Fruit fly (Drosophila melanogaster) whole organism, embryonic: Measurements from ENCODE around the gene Atf3.

Experiments used
- Atf6 ChIP-seq: fragments of 200-800 bp; sonication (Bioruptor generic); IDR thresholded peaks from 2 replicates; pipeline ENCODE4 v1.3.6; 2022; ENCODE audit warnings: missing biosample characterization, missing genetic modification characterization
- Bdp1 ChIP-seq: fragments of 200-800 bp; sonication (Bioruptor generic); optimal IDR thresholded peaks from 3 replicates; lab custom pipeline; 2016; ENCODE audit warnings: missing biosample characterization, missing genetic modification characterization
- CG11398 ChIP-seq: fragments of 200-800 bp; sonication (Bioruptor generic); optimal IDR thresholded peaks from 2 replicates; lab custom pipeline; 2016; ENCODE audit warnings: missing biosample characterization, missing genetic modification characterization
- CG13424 ChIP-seq: fragments of 200-800 bp; sonication (Bioruptor generic); optimal IDR thresholded peaks from 2 replicates; lab custom pipeline; 2019; ENCODE audit warnings: missing biosample characterization, mild to moderate bottlenecking, missing genetic modification characterization, moderate library complexity
- CG13624 ChIP-seq: fragments of 200-800 bp; sonication (Bioruptor generic); optimal IDR thresholded peaks from 2 replicates; lab custom pipeline; 2016; ENCODE audit warnings: missing biosample characterization, missing genetic modification characterization
- CG15073 ChIP-seq: fragments of 200-800 bp; sonication (Bioruptor generic); optimal IDR thresholded peaks from 2 replicates; lab custom pipeline; 2016; ENCODE audit warnings: missing biosample characterization, missing genetic modification characterization
- CG15479 ChIP-seq: fragments of 200-800 bp; sonication (Bioruptor generic); optimal IDR thresholded peaks from 3 replicates; lab custom pipeline; 2019; ENCODE audit warnings: missing biosample characterization, mild to moderate bottlenecking, missing genetic modification characterization, moderate library complexity
- CG16779 ChIP-seq: fragments of 200-800 bp; sonication (Bioruptor generic); IDR thresholded peaks from 2 replicates; pipeline ENCODE4 v1.3.6; 2022; ENCODE audit warnings: missing biosample characterization, missing genetic modification characterization
- CG16815 ChIP-seq: fragments of 200-800 bp; sonication (Bioruptor generic); optimal IDR thresholded peaks from 3 replicates; lab custom pipeline; 2017; ENCODE audit warnings: missing biosample characterization, mild to moderate bottlenecking, missing genetic modification characterization
- CG17802 ChIP-seq: fragments of 200-800 bp; sonication (Bioruptor generic); optimal IDR thresholded peaks from 2 replicates; lab custom pipeline; 2018; ENCODE audit warnings: missing biosample characterization, mild to moderate bottlenecking, missing genetic modification characterization, moderate library complexity
- CG2120 ChIP-seq: fragments of 200-800 bp; sonication (Bioruptor generic); optimal IDR thresholded peaks from 3 replicates; lab custom pipeline; 2016; ENCODE audit warnings: missing biosample characterization, missing genetic modification characterization
- CG33557 ChIP-seq: fragments of 200-800 bp; sonication (Bioruptor generic); optimal IDR thresholded peaks from 2 replicates; lab custom pipeline; 2019; ENCODE audit warnings: missing biosample characterization, mild to moderate bottlenecking, missing genetic modification characterization, moderate library complexity
- CG3838 ChIP-seq: fragments of 200-800 bp; sonication (Bioruptor generic); optimal IDR thresholded peaks from 3 replicates; lab custom pipeline; 2016; ENCODE audit warnings: missing biosample characterization, missing genetic modification characterization
- CG6813 ChIP-seq: fragments of 200-800 bp; sonication (Bioruptor generic); optimal IDR thresholded peaks from 2 replicates; lab custom pipeline; 2017; ENCODE audit warnings: missing biosample characterization, missing genetic modification characterization, mild to moderate bottlenecking, moderate library complexity, missing genetic modification reagents
- CG7556 ChIP-seq: fragments of 200-800 bp; sonication (Bioruptor generic); optimal IDR thresholded peaks from 2 replicates; lab custom pipeline; 2017; ENCODE audit warnings: missing biosample characterization, mild to moderate bottlenecking, missing genetic modification characterization
- CG7745 ChIP-seq: fragments of 200-800 bp; sonication (Bioruptor generic); optimal IDR thresholded peaks from 2 replicates; lab custom pipeline; 2018; ENCODE audit warnings: missing biosample characterization, mild to moderate bottlenecking, missing genetic modification characterization, moderate library complexity
- CG8944 ChIP-seq: fragments of 200-800 bp; sonication (Bioruptor generic); optimal IDR thresholded peaks from 3 replicates; lab custom pipeline; 2016; ENCODE audit warnings: missing biosample characterization, missing genetic modification characterization
- CG9876 ChIP-seq: fragments of 200-800 bp; sonication (Bioruptor generic); optimal IDR thresholded peaks from 2 replicates; lab custom pipeline; 2016; ENCODE audit warnings: missing biosample characterization, missing genetic modification characterization
- CrebB ChIP-seq: fragments of 200-800 bp; sonication (Bioruptor generic); optimal IDR thresholded peaks from 3 replicates; lab custom pipeline; 2018; ENCODE audit warnings: missing biosample characterization, mild to moderate bottlenecking, missing genetic modification characterization
- Doc2 ChIP-seq: fragments of 200-800 bp; sonication (Bioruptor generic); IDR thresholded peaks from 2 replicates; pipeline ENCODE4 v1.3.6; 2022; ENCODE audit warnings: missing biosample characterization, missing genetic modification characterization
- Drgx ChIP-seq: fragments of 200-800 bp; sonication (Bioruptor generic); IDR thresholded peaks from 2 replicates; pipeline ENCODE4 v1.3.6; 2022; ENCODE audit warnings: missing biosample characterization, missing genetic modification characterization
- H15 ChIP-seq: fragments of 200-800 bp; sonication (Bioruptor generic); IDR thresholded peaks from 3 replicates; pipeline ENCODE4 v1.3.6; 2022; ENCODE audit warnings: missing biosample characterization, missing genetic modification characterization
- HLH3B ChIP-seq: fragments of 200-800 bp; sonication (Bioruptor generic); IDR thresholded peaks from 2 replicates; pipeline ENCODE4 v1.3.6; 2022; ENCODE audit warnings: missing biosample characterization, missing genetic modification characterization
- Hmx ChIP-seq: fragments of 200-800 bp; sonication (Bioruptor generic); optimal IDR thresholded peaks from 2 replicates; lab custom pipeline; 2016; ENCODE audit warnings: missing biosample characterization, missing genetic modification characterization
- Mes4 ChIP-seq: fragments of 200-800 bp; sonication (Bioruptor generic); optimal IDR thresholded peaks from 2 replicates; lab custom pipeline; 2016; ENCODE audit warnings: missing biosample characterization, missing genetic modification characterization
- Spps ChIP-seq: fragments of 200-800 bp; sonication (Bioruptor generic); optimal IDR thresholded peaks from 2 replicates; lab custom pipeline; 2018; ENCODE audit warnings: missing biosample characterization, mild to moderate bottlenecking, missing genetic modification characterization
- Ssrp ChIP-seq: fragments of 200-800 bp; sonication (Bioruptor generic); optimal IDR thresholded peaks from 2 replicates; lab custom pipeline; 2018; ENCODE audit warnings: missing biosample characterization, mild to moderate bottlenecking, missing genetic modification characterization, moderate library complexity
- bbx ChIP-seq: fragments of 200-800 bp; sonication (Bioruptor generic); IDR thresholded peaks from 2 replicates; pipeline ENCODE4 v1.3.6; 2022; ENCODE audit warnings: missing biosample characterization, missing genetic modification characterization; ENCODE audit not compliant: partially characterized antibody
- bigmax ChIP-seq: fragments of 200-800 bp; sonication (Bioruptor generic); optimal IDR thresholded peaks from 2 replicates; lab custom pipeline; 2018; ENCODE audit warnings: missing biosample characterization, mild to moderate bottlenecking, missing genetic modification characterization
- btn ChIP-seq: fragments of 200-800 bp; sonication (Bioruptor generic); optimal IDR thresholded peaks from 2 replicates; lab custom pipeline; 2016; ENCODE audit warnings: missing biosample characterization, missing genetic modification characterization
- cas ChIP-seq: fragments of 200-800 bp; sonication (Bioruptor generic); IDR thresholded peaks from 2 replicates; pipeline ENCODE4 v1.3.6; 2022; ENCODE audit warnings: missing biosample characterization, missing genetic modification characterization
- caup ChIP-seq: fragments of 200-800 bp; sonication (Bioruptor generic); optimal IDR thresholded peaks from 3 replicates; lab custom pipeline; 2017; ENCODE audit warnings: missing biosample characterization, mild to moderate bottlenecking, missing genetic modification characterization, moderate library complexity; ENCODE audit not compliant: severe bottlenecking
- chif ChIP-seq, 2 experiments: fragments of 200-800 bp; sonication (Bioruptor generic); optimal IDR thresholded peaks; 3 replicates each; lab custom pipeline; 2016; ENCODE audit warnings: missing biosample characterization in 2 of 2, missing genetic modification characterization in 2 of 2
- dmrt11E ChIP-seq: fragments of 200-800 bp; sonication (Bioruptor generic); optimal IDR thresholded peaks from 3 replicates; lab custom pipeline; 2018; ENCODE audit warnings: missing biosample characterization, mild to moderate bottlenecking, missing genetic modification characterization, moderate library complexity
- dysf ChIP-seq: fragments of 200-800 bp; sonication (Bioruptor generic); IDR thresholded peaks from 3 replicates; pipeline ENCODE4 v1.3.6; 2022; ENCODE audit warnings: missing biosample characterization, missing genetic modification characterization
- en ChIP-seq: fragments of 200-800 bp; sonication (Bioruptor generic); optimal IDR thresholded peaks from 2 replicates; lab custom pipeline; 2016; ENCODE audit warnings: missing biosample characterization, missing genetic modification characterization
- fru ChIP-seq: fragments of >200 bp; optimal IDR thresholded peaks from 2 replicates; lab custom pipeline; 2017
- gcm ChIP-seq: fragments of 200-800 bp; sonication (Bioruptor generic); optimal IDR thresholded peaks from 2 replicates; lab custom pipeline; 2019; ENCODE audit warnings: missing biosample characterization, mild to moderate bottlenecking, missing genetic modification characterization, moderate library complexity
- gsb ChIP-seq: fragments of 200-800 bp; sonication (Bioruptor generic); IDR thresholded peaks from 2 replicates; pipeline ENCODE4 v1.3.6; 2022; ENCODE audit warnings: missing biosample characterization, missing genetic modification characterization
- hbn ChIP-seq: fragments of 200-800 bp; sonication (Bioruptor generic); IDR thresholded peaks from 2 replicates; pipeline ENCODE4 v1.3.6; 2022; ENCODE audit warnings: missing biosample characterization, missing genetic modification characterization; ENCODE audit not compliant: partially characterized antibody
- her ChIP-seq: fragments of 200-800 bp; sonication (Bioruptor generic); optimal IDR thresholded peaks from 2 replicates; lab custom pipeline; 2016; ENCODE audit warnings: missing biosample characterization, missing genetic modification characterization
- inv ChIP-seq: fragments of 200-800 bp; sonication (Bioruptor generic); IDR thresholded peaks from 2 replicates; pipeline ENCODE4 v1.3.6; 2022; ENCODE audit warnings: missing biosample characterization, missing genetic modification characterization; ENCODE audit not compliant: partially characterized antibody
- jigr1 ChIP-seq: fragments of 200-800 bp; sonication (Bioruptor generic); IDR thresholded peaks from 3 replicates; pipeline ENCODE4 v1.3.6; 2022; ENCODE audit warnings: missing biosample characterization, missing genetic modification characterization
- kni ChIP-seq: fragments of 200-800 bp; sonication (Bioruptor generic); optimal IDR thresholded peaks from 3 replicates; lab custom pipeline; 2017; ENCODE audit warnings: mild to moderate bottlenecking, missing biosample characterization, missing genetic modification reagents, missing genetic modification characterization
- nau ChIP-seq: fragments of 200-800 bp; sonication (Bioruptor generic); optimal IDR thresholded peaks from 3 replicates; lab custom pipeline; 2017; ENCODE audit warnings: missing biosample characterization, mild to moderate bottlenecking, missing genetic modification characterization, missing genetic modification reagents
- nom ChIP-seq: fragments of 200-800 bp; sonication (Bioruptor generic); optimal IDR thresholded peaks from 2 replicates; lab custom pipeline; 2017; ENCODE audit warnings: missing biosample characterization, missing genetic modification characterization, mild to moderate bottlenecking, moderate library complexity, missing genetic modification reagents
- onecut ChIP-seq: fragments of 200-800 bp; sonication (Bioruptor generic); IDR thresholded peaks from 2 replicates; pipeline ENCODE4 v1.3.6; 2022; ENCODE audit warnings: missing biosample characterization, missing genetic modification characterization
- pfk ChIP-seq: fragments of 200-800 bp; sonication (Bioruptor generic); optimal IDR thresholded peaks from 2 replicates; lab custom pipeline; 2018; ENCODE audit warnings: missing biosample characterization, mild to moderate bottlenecking, missing genetic modification characterization, moderate library complexity
- pum ChIP-seq: fragments of 200-800 bp; sonication (Bioruptor generic); optimal IDR thresholded peaks from 2 replicates; lab custom pipeline; 2016; ENCODE audit warnings: missing biosample characterization, missing genetic modification characterization
- slou ChIP-seq: fragments of 200-800 bp; sonication (Bioruptor generic); optimal IDR thresholded peaks from 3 replicates; lab custom pipeline; 2016; ENCODE audit warnings: missing biosample characterization, missing genetic modification characterization
- trh ChIP-seq: fragments of 200-800 bp; sonication (Bioruptor generic); optimal IDR thresholded peaks from 2 replicates; lab custom pipeline; 2016; ENCODE audit warnings: missing biosample characterization, missing genetic modification characterization
- zf30C ChIP-seq: fragments of 200-800 bp; sonication (Bioruptor generic); optimal IDR thresholded peaks from 3 replicates; lab custom pipeline; 2018; ENCODE audit warnings: missing biosample characterization, mild to moderate bottlenecking, missing genetic modification characterization

Gene Atf3

dm6 chrX:1236475-1236874 lies 38.6 kb downstream of the Atf3 start, which contains the start of gene CG3638 (continued):
- 0 out of 2 replicates have a peak, but pooled peaks have one; percentile 20 for TF ChIP-seq CG16779 (GFP tag; lab: Robert Waterston, UW)
- no peak for TF ChIP-seq bigmax
- no peak for TF ChIP-seq CG15479 (GFP tag; lab: Kevin White, UChicago)
- TF ChIP-seq bbx (GFP tag; lab: Robert Waterston, UW): peak; percentile 69
- TF ChIP-seq trh (GFP tag; lab: Kevin White, UChicago): no peak
- TF ChIP-seq Hmx (GFP tag; lab: Kevin White, UChicago): no peak
- TF ChIP-seq gcm (GFP tag; lab: Kevin White, UChicago): no peak
- TF ChIP-seq CG17802 (tag; lab: Kevin White, UChicago): no peak
- no peak for TF ChIP-seq H15 (GFP tag; lab: Robert Waterston, UW)
- peak; percentile 37 for TF ChIP-seq CG2120 (GFP tag; lab: Kevin White, UChicago)
- no peak for TF ChIP-seq fru (lab: Kevin White, UChicago)
- no peak for TF ChIP-seq CG11398 (GFP tag; lab: Kevin White, UChicago)
- TF ChIP-seq CG6813 (GFP tag; lab: Kevin White, UChicago): no peak
- TF ChIP-seq CG13624: peak; percentile 68
- TF ChIP-seq CG9876 (GFP tag; lab: Kevin White, UChicago): peak; percentile 24
- no peak for TF ChIP-seq Atf6 (GFP tag; lab: Robert Waterston, UW)
- TF ChIP-seq Mes4 (GFP tag; lab: Kevin White, UChicago): no peak
- no peak for TF ChIP-seq jigr1 (GFP tag; lab: Robert Waterston, UW)
- TF ChIP-seq Bdp1 (GFP tag; lab: Kevin White, UChicago): peak; percentile 34
- TF ChIP-seq Doc2 (GFP tag; lab: Robert Waterston, UW): no peak
- no peak for TF ChIP-seq CG33557 (GFP tag; lab: Kevin White, UChicago)
- peak; percentile 76 for TF ChIP-seq hbn
- no peak for TF ChIP-seq CrebB (tag; lab: Kevin White, UChicago)
- no peak for TF ChIP-seq CG8944 (GFP tag; lab: Kevin White, UChicago)
- TF ChIP-seq inv: peak; percentile 61; the same call in 1 of the 2 replicates
- no peak for TF ChIP-seq CG3838 (GFP tag; lab: Kevin White, UChicago)
- TF ChIP-seq zf30C: peak; percentile 97
- TF ChIP-seq chif (GFP tag; optimal IDR thresholded peaks at IDR 0.05; lab: Kevin White, UChicago): peak in 1 of 2 experiments; percentile 21
- no peak for TF ChIP-seq CG7556
- no peak for TF ChIP-seq kni (GFP tag; lab: Kevin White, UChicago)
- no peak for TF ChIP-seq Drgx
- no peak for TF ChIP-seq Spps
- TF ChIP-seq cas: no peak
- TF ChIP-seq CG7745 (tag; lab: Kevin White, UChicago): no peak
- no peak for TF ChIP-seq gsb (GFP tag; lab: Robert Waterston, UW)
- TF ChIP-seq HLH3B (GFP tag; lab: Robert Waterston, UW): no peak
- no peak for TF ChIP-seq her (GFP tag; lab: Kevin White, UChicago)
- no peak for TF ChIP-seq Ssrp (tag; lab: Kevin White, UChicago)
- TF ChIP-seq dmrt11E: no peak
- no peak for TF ChIP-seq pum
- no peak for TF ChIP-seq CG15073 (GFP tag; lab: Kevin White, UChicago)
- TF ChIP-seq pfk: no peak
- no peak for TF ChIP-seq dysf (GFP tag; lab: Robert Waterston, UW)
- TF ChIP-seq caup: no peak
- peak; percentile 73 for TF ChIP-seq onecut
- no peak for TF ChIP-seq CG16815 (GFP tag; lab: Kevin White, UChicago)
- TF ChIP-seq slou (GFP tag; lab: Kevin White, UChicago): no peak
- TF ChIP-seq nom (GFP tag; lab: Kevin White, UChicago): no peak
- no peak for TF ChIP-seq en
- no peak for TF ChIP-seq nau
- TF ChIP-seq CG13424 (tag; lab: Kevin White, UChicago): no peak
- TF ChIP-seq btn (GFP tag; lab: Kevin White, UChicago): no peak
